Fruit fly (Drosophila melanogaster) whole organism, wandering third instar larva: ENCODE measurements around the gene Tailor.

ENCODE experiments used
- Abd-B ChIP-seq: fragments of >200 bp; optimal IDR thresholded peaks from 2 replicates; lab custom pipeline; 2017; ENCODE audit warnings: missing biosample characterization, missing genetic modification characterization
- CG32264 ChIP-seq: fragments of 200-800 bp; sonication (Bioruptor generic); optimal IDR thresholded peaks from 2 replicates; lab custom pipeline; 2016; ENCODE audit warnings: missing biosample characterization, missing genetic modification characterization
- CG9705 ChIP-seq: fragments of 200-800 bp; sonication (Bioruptor generic); optimal IDR thresholded peaks from 2 replicates; lab custom pipeline; 2018; ENCODE audit warnings: missing biosample characterization, mild to moderate bottlenecking, missing genetic modification characterization
- CrebA ChIP-seq: fragments of 200-800 bp; sonication (Bioruptor generic); optimal IDR thresholded peaks from 2 replicates; lab custom pipeline; 2016; ENCODE audit warnings: missing biosample characterization, mild to moderate bottlenecking, missing genetic modification characterization, borderline replicate concordance
- Dfd ChIP-seq: fragments of >200 bp; optimal IDR thresholded peaks from 2 replicates; lab custom pipeline; 2017; ENCODE audit warnings: missing biosample characterization, missing genetic modification characterization
- Dif ChIP-seq: fragments of 200-275, 200-300 bp; sonication (Bioruptor generic); optimal IDR thresholded peaks from 2 replicates; lab custom pipeline; 2018; ENCODE audit warnings: missing biosample characterization, missing genetic modification characterization; ENCODE audit not compliant: partially characterized antibody
- GATAd ChIP-seq: sonication (Bioruptor generic); optimal IDR thresholded peaks from 2 replicates; lab custom pipeline; 2016; ENCODE audit warnings: missing biosample characterization, missing genetic modification characterization
- HLH106 ChIP-seq: fragments of 200-800 bp; optimal IDR thresholded peaks from 3 replicates; lab custom pipeline; 2019; ENCODE audit warnings: missing biosample characterization, mild to moderate bottlenecking, missing genetic modification characterization, moderate library complexity
- Hnf4 ChIP-seq: fragments of 200-800 bp; sonication (Bioruptor generic); optimal IDR thresholded peaks from 2 replicates; lab custom pipeline; 2016; ENCODE audit warnings: missing biosample characterization, mild to moderate bottlenecking, missing genetic modification characterization
- Hr78 ChIP-seq: fragments of >200 bp; optimal IDR thresholded peaks from 2 replicates; lab custom pipeline; 2017; ENCODE audit warnings: missing biosample characterization, missing genetic modification characterization
- Jra ChIP-seq: sonication (Bioruptor generic); optimal IDR thresholded peaks from 2 replicates; lab custom pipeline; 2016; ENCODE audit warnings: missing biosample characterization, missing genetic modification characterization
- Mio ChIP-seq: sonication (Bioruptor generic); optimal IDR thresholded peaks from 2 replicates; lab custom pipeline; 2016; ENCODE audit warnings: missing biosample characterization, missing genetic modification characterization
- Myc ChIP-seq: fragments of >200 bp; optimal IDR thresholded peaks from 2 replicates; lab custom pipeline; 2017
- N ChIP-seq: fragments of >200 bp; optimal IDR thresholded peaks from 2 replicates; lab custom pipeline; 2018; ENCODE audit warnings: missing biosample characterization, missing external identifiers, missing genetic modification characterization
- OdsH ChIP-seq: fragments of 200-800 bp; sonication (Bioruptor generic); optimal IDR thresholded peaks from 2 replicates; lab custom pipeline; 2016; ENCODE audit warnings: missing biosample characterization, mild to moderate bottlenecking, missing genetic modification characterization
- Rel ChIP-seq, 2 experiments: fragments of 200-800 bp; sonication (Bioruptor generic) in 1 of 2; optimal IDR thresholded peaks; 2 replicates in 1 of 2; 3 replicates in 1 of 2; lab custom pipeline; 2016 to 2019; ENCODE audit warnings: mild to moderate bottlenecking in 2 of 2, missing biosample characterization in 2 of 2, missing genetic modification characterization in 2 of 2, moderate library complexity in 1 of 2
- Sp1 ChIP-seq: fragments of 200-800 bp; sonication (Bioruptor generic); optimal IDR thresholded peaks from 3 replicates; lab custom pipeline; 2019; ENCODE audit warnings: missing biosample characterization, mild to moderate bottlenecking, missing genetic modification characterization, moderate library complexity
- Vsx2 ChIP-seq: fragments of 200-300, 225-300 bp; sonication (Bioruptor generic); optimal IDR thresholded peaks from 2 replicates; lab custom pipeline; 2018; ENCODE audit warnings: missing biosample characterization, missing genetic modification characterization; ENCODE audit not compliant: partially characterized antibody
- br ChIP-seq: fragments of 200-800 bp; sonication (Bioruptor generic); optimal IDR thresholded peaks from 2 replicates; lab custom pipeline; 2016; ENCODE audit warnings: missing biosample characterization, missing genetic modification characterization
- brk ChIP-seq: fragments of 200-800 bp; sonication (Bioruptor generic); optimal IDR thresholded peaks from 2 replicates; lab custom pipeline; 2016; ENCODE audit warnings: missing biosample characterization, mild to moderate bottlenecking, missing genetic modification characterization
- dl ChIP-seq, 2 experiments: fragments of 175-275, 200-275 bp in 1 of 2; fragments of 200-275 bp in 1 of 2; sonication (Bioruptor generic); optimal IDR thresholded peaks; lab custom pipeline; 2018; ENCODE audit warnings: mild to moderate bottlenecking in 2 of 2, missing biosample characterization in 2 of 2, missing genetic modification characterization in 2 of 2, moderate library complexity in 2 of 2; ENCODE audit not compliant: partially characterized antibody in 2 of 2, insufficient read depth in 1 of 2
- dmrt93B ChIP-seq: fragments of 200-800 bp; sonication (Bioruptor generic); optimal IDR thresholded peaks from 2 replicates; lab custom pipeline; 2018; ENCODE audit warnings: missing biosample characterization, mild to moderate bottlenecking, missing genetic modification characterization
- dsf ChIP-seq: sonication (Bioruptor generic); optimal IDR thresholded peaks from 2 replicates; lab custom pipeline; 2016; ENCODE audit warnings: missing biosample characterization, missing genetic modification characterization, borderline replicate concordance
- ey ChIP-seq: fragments of 200-800 bp; sonication (Bioruptor generic); optimal IDR thresholded peaks from 2 replicates; lab custom pipeline; 2016; ENCODE audit warnings: missing biosample characterization, missing genetic modification characterization
- foxo ChIP-seq, 2 experiments: fragments of 200-800 bp; sonication (Bioruptor generic); optimal IDR thresholded peaks; 2 replicates in 1 of 2; 3 replicates in 1 of 2; lab custom pipeline; 2016 to 2017; ENCODE audit warnings: missing biosample characterization in 2 of 2, missing genetic modification characterization in 2 of 2
- fru ChIP-seq: fragments of 200-800 bp; sonication (Bioruptor generic); optimal IDR thresholded peaks from 3 replicates; lab custom pipeline; 2016; ENCODE audit warnings: missing biosample characterization, mild to moderate bottlenecking, missing genetic modification characterization
- h ChIP-seq: fragments of 200-800 bp; sonication (Bioruptor generic); optimal IDR thresholded peaks from 3 replicates; lab custom pipeline; 2016; ENCODE audit warnings: missing biosample characterization, mild to moderate bottlenecking, missing genetic modification characterization
- jim ChIP-seq: fragments of 175-275, 200-325 bp; sonication (Bioruptor generic); optimal IDR thresholded peaks from 2 replicates; lab custom pipeline; 2016; ENCODE audit warnings: missing biosample characterization, mild to moderate bottlenecking, missing genetic modification characterization
- lola ChIP-seq: fragments of >200 bp; optimal IDR thresholded peaks from 2 replicates; lab custom pipeline; 2017; ENCODE audit warnings: missing biosample characterization, missing genetic modification characterization
- pan ChIP-seq: fragments of >200 bp; optimal IDR thresholded peaks from 2 replicates; lab custom pipeline; 2017
- psq ChIP-seq: fragments of 200-800 bp; sonication (Bioruptor generic); optimal IDR thresholded peaks from 3 replicates; lab custom pipeline; 2017; ENCODE audit warnings: missing biosample characterization, mild to moderate bottlenecking, missing genetic modification characterization, moderate library complexity
- rgr ChIP-seq: fragments of 200-800 bp; sonication (Bioruptor generic); optimal IDR thresholded peaks from 3 replicates; lab custom pipeline; 2016; ENCODE audit warnings: missing biosample characterization, mild to moderate bottlenecking, missing genetic modification characterization
- sv ChIP-seq: fragments of 200-800 bp; sonication (Bioruptor generic); optimal IDR thresholded peaks from 3 replicates; lab custom pipeline; 2016; ENCODE audit warnings: missing biosample characterization, missing genetic modification characterization
- tai ChIP-seq: sonication (Bioruptor generic); optimal IDR thresholded peaks from 2 replicates; lab custom pipeline; 2016; ENCODE audit warnings: missing biosample characterization, missing genetic modification characterization
- usp ChIP-seq: fragments of >200 bp; optimal IDR thresholded peaks from 2 replicates; lab custom pipeline; 2017; ENCODE audit warnings: missing biosample characterization, missing genetic modification characterization
- woc ChIP-seq: sonication (Bioruptor generic); optimal IDR thresholded peaks from 2 replicates; lab custom pipeline; 2016; ENCODE audit warnings: missing biosample characterization, mild to moderate bottlenecking, missing genetic modification characterization

Gene Tailor

DNA sequence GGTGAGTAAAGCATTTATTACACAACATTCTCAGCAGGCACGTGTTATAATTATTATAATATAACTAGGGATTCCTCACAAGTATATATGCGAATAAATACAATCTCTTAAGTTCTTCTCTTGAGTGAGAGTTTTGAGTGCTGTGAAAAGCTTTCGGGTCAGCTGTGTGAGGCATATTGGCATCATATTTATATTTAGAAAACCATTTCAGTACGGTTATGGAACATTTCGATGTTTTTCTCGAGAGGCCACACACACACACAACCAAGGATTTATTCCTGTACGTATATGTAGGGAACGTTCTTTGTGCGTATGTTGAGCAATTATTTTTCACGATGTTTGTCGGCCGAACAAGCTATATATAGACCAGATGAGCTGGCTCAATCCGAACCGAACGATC lies 27.1 kb upstream of the Tailor start:
- TF ChIP-seq Abd-B (no peak), foxo (GFP tag; optimal IDR thresholded peaks at IDR 0.05; lab: Kevin White, UChicago) (no peak), Sp1 (GFP tag; lab: Kevin White, UChicago) (no peak), Mio (GFP tag; lab: Kevin White, UChicago) (no peak), Vsx2 (GFP tag; lab: Kevin White, UChicago) (no peak), tai (no peak), Dfd (GFP tag; lab: Kevin White, UChicago) (no peak), dmrt93B (GFP tag; lab: Kevin White, UChicago) (no peak), Jra (no peak), rgr (GFP tag; lab: Kevin White, UChicago) (no peak), Myc (lab: Kevin White, UChicago) (no peak), OdsH (no peak), HLH106 (tag; lab: Kevin White, UChicago) (no peak)
- TF ChIP-seq, all 38 proteins: peak for 0

DNA sequence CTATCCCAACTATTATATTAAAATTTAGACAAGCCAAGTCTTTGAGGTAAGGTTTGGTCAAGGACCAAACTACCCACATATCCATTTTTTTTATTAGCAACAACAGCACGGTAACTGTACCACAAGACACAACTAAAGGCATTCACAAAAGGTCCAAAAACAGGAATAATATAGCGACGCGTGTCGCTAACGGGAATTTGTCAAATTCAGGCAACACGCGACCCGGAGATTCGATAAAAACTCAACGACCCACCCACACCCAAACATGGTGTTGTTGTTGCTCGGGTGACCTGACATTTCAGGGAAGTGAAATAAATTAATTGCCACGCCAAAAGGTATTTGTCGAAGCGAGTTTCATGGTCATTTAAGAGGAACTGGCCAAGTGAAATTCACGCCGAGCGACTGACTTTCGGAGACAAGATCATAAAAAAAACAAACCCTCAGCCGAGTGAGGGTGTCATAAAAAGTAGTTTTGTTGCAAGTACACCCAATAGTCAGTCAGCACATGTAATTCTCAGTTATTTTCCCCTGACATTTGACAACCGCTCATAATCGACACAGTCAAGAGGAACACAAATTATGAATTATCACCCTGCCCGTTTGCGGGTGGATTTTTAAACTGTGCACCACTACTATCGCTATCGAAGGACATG lies 25.4 kb upstream of the Tailor start:
- no peak for TF ChIP-seq sv (GFP tag; lab: Kevin White, UChicago)
- TF ChIP-seq GATAd (GFP tag; lab: Kevin White, UChicago) = no peak
- no peak for TF ChIP-seq CG32264 (GFP tag; lab: Kevin White, UChicago)
- TF ChIP-seq Abd-B = no peak
- no peak for TF ChIP-seq lola (GFP tag; lab: Kevin White, UChicago)
- TF ChIP-seq N = no peak
- no peak for TF ChIP-seq pan
- TF ChIP-seq dl (GFP tag; optimal IDR thresholded peaks at IDR 0.05; lab: Kevin White, UChicago; ENCODE audit: insufficient read depth in 1 of 2, partially characterized antibody in 2 of 2) = no peak

DNA sequence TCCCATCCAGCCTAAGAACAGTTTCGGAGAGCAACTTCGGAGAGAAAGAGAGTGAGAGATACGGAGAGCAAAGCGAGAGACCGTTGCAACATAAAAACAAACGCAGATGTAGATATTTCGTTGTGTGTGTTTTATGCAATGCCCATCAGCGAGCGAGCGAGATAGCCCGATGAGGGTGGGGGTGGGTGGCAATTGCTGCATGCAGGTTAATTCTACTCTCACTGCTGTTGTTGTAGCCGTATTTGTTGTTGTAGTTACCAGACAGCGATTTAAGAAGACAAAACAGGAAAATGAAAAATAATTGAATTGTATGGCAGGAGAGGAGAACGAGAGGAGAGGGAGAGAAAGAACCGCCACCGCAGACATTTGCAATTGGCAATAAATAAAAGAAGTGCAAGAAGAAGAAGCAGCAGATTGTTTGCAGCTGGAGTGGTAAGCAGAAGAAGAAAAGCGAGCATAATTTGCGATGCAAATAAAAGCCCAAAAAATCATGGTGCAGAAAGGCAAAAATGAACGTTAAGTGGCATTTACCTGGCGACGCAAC lies 23.9 kb upstream of the Tailor start:
- TF ChIP-seq fru (GFP tag; lab: Kevin White, UChicago) (no peak), Dif (GFP tag; lab: Kevin White, UChicago) (peak; percentile 81), Hr78 (GFP tag; lab: Kevin White, UChicago) (no peak), psq (GFP tag; lab: Kevin White, UChicago) (peak; percentile 52), woc (GFP tag; lab: Kevin White, UChicago) (no peak), usp (GFP tag; lab: Kevin White, UChicago) (no peak), Jra (no peak), dl (GFP tag; optimal IDR thresholded peaks at IDR 0.05; lab: Kevin White, UChicago; ENCODE audit: insufficient read depth in 1 of 2, partially characterized antibody in 2 of 2) (peak; percentile 59 to 66), GATAd (GFP tag; lab: Kevin White, UChicago) (no peak)
- TF ChIP-seq, all 38 proteins: peak for 3

DNA sequence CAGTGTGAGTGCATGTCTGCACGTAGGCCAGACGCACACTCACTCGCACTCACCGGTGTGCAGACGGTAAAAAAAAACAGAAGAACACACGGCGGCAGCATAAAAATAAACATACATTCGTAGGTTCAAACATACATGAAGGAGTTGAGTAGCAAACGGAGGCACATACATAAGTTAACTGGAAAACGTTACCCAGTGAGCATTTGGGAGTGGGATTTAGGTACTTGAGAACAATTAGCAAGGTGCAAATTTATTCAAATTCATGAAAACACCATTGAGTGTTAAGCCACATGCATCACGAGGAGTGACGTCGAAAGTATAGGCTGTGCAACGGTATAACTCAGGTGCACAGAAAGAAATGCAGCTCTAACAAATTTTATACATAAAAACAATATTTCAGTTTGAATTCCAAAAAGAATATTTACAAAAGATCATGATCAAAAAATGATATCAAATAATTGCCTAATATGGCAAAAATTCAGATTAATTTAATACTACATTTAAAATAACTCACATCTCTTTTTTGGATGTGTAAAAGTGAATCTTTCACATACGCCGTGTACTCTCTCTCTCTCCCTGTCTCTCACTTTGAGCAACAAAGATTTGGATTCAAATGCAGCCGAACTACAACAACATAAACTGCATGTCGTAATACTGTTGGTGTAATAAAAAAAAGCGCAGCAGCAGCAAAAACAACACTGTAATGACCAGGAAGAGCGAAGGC lies 22.9 kb upstream of the Tailor start:
- TF ChIP-seq h (peak; percentile 97), CG32264 (GFP tag; lab: Kevin White, UChicago) (peak; percentile 81), Hnf4 (peak; percentile 94), Mio (GFP tag; lab: Kevin White, UChicago) (no peak), Jra (peak; percentile 94), Hr78 (GFP tag; lab: Kevin White, UChicago) (no peak), Dfd (GFP tag; lab: Kevin White, UChicago) (no peak), Abd-B (no peak), pan (no peak), fru (GFP tag; lab: Kevin White, UChicago) (peak; percentile 96), CG9705 (GFP tag; lab: Kevin White, UChicago) (peak; percentile 91), woc (GFP tag; lab: Kevin White, UChicago) (peak; percentile 96), HLH106 (tag; lab: Kevin White, UChicago) (peak; percentile 98), foxo (GFP tag; optimal IDR thresholded peaks at IDR 0.05; lab: Kevin White, UChicago) (peak in 1 of 2 experiments; percentile 97), CrebA (GFP tag; lab: Kevin White, UChicago) (peak; percentile 41), Dif (GFP tag; lab: Kevin White, UChicago) (no peak), rgr (GFP tag; lab: Kevin White, UChicago) (peak; percentile 96), jim (GFP tag; lab: Kevin White, UChicago) (peak; percentile 59), ey (GFP tag; lab: Kevin White, UChicago) (peak; percentile 96), tai (no peak), psq (GFP tag; lab: Kevin White, UChicago) (peak; percentile 92), OdsH (peak; percentile 98), Rel (GFP tag; optimal IDR thresholded peaks at IDR 0.05; lab: Kevin White, UChicago) (no peak), Rel (tag; optimal IDR thresholded peaks at IDR 0.05; lab: Kevin White, UChicago) (peak; percentile 73), usp (GFP tag; lab: Kevin White, UChicago) (no peak), dl (GFP tag; optimal IDR thresholded peaks at IDR 0.05; lab: Kevin White, UChicago; ENCODE audit: insufficient read depth in 1 of 2, partially characterized antibody in 2 of 2) (peak in 1 of 2 experiments; percentile 18), dsf (GFP tag; lab: Kevin White, UChicago) (peak; percentile 74), N (no peak), br (GFP tag; lab: Kevin White, UChicago) (peak; percentile 92), Vsx2 (GFP tag; lab: Kevin White, UChicago) (no peak), brk (GFP tag; lab: Kevin White, UChicago) (peak; percentile 91), dmrt93B (GFP tag; lab: Kevin White, UChicago) (peak; percentile 94), Sp1 (GFP tag; lab: Kevin White, UChicago) (peak; percentile 91), sv (GFP tag; lab: Kevin White, UChicago) (peak; percentile 91), GATAd (GFP tag; lab: Kevin White, UChicago) (peak; percentile 78), Myc (lab: Kevin White, UChicago) (no peak)
